Worm (Caenorhabditis elegans) whole organism, young adult: ENCODE results near the gene C17F4.3.

Source experiments
- F55B11.4 ChIP-seq: sonication (generic microtip); optimal IDR thresholded peaks from 2 replicates; lab custom pipeline; 2016; ENCODE audit warnings: missing compliant biosample characterization, missing genetic modification characterization, borderline replicate concordance; ENCODE audit not compliant: insufficient read depth
- ama-1 ChIP-seq, 3 experiments: fragments of 150-350 bp in 1 of 3; sonication (generic microtip) in 2 of 3; optimal IDR thresholded peaks; 2 replicates each; lab custom pipeline; 2014 to 2018; ENCODE audit warnings: missing biosample characterization in 2 of 3, missing genetic modification characterization in 2 of 3, missing genetic modification reagents in 2 of 3
- aptf-2 ChIP-seq: fragments of 200-800 bp; sonication (Bioruptor generic); conservative IDR thresholded peaks from 2 replicates; pipeline ENCODE4 v1.3.6; 2022; ENCODE audit warnings: missing genetic modification reagents, missing genetic modification characterization, missing compliant biosample characterization
- ceh-100 ChIP-seq: fragments of 200-800 bp; sonication (Bioruptor generic); IDR thresholded peaks from 2 replicates; pipeline ENCODE4 v1.3.6; 2022; ENCODE audit warnings: missing genetic modification reagents, missing genetic modification characterization, missing compliant biosample characterization
- dpff-1 ChIP-seq: sonication (generic microtip); optimal IDR thresholded peaks from 2 replicates; lab custom pipeline; 2017; ENCODE audit warnings: mild to moderate bottlenecking, missing genetic modification characterization, missing compliant biosample characterization
- hlh-12 ChIP-seq: sonication (generic microtip); optimal IDR thresholded peaks from 2 replicates; lab custom pipeline; 2016; ENCODE audit warnings: missing genetic modification characterization, missing compliant biosample characterization
- hsf-1 ChIP-seq: fragments of 200-800 bp; sonication (Bioruptor generic); IDR thresholded peaks from 2 replicates; pipeline ENCODE4 v1.3.6; 2022; ENCODE audit warnings: missing genetic modification reagents, missing genetic modification characterization, missing compliant biosample characterization
- pha-4 ChIP-seq: fragments of 150-350 bp; sonication (generic microtip); optimal IDR thresholded peaks from 2 replicates; lab custom pipeline; 2014; ENCODE audit warnings: missing biosample characterization, missing genetic modification reagents, missing genetic modification characterization
- sea-2 ChIP-seq: fragments of 200-800 bp; sonication (Bioruptor generic); IDR thresholded peaks from 2 replicates; pipeline ENCODE4 v1.3.6; 2022; ENCODE audit warnings: missing genetic modification characterization, missing compliant biosample characterization
- somi-1 ChIP-seq: fragments of 200-800 bp; sonication (Bioruptor generic); optimal IDR thresholded peaks from 2 replicates; lab custom pipeline; 2018; ENCODE audit warnings: mild to moderate bottlenecking, missing genetic modification characterization, missing compliant biosample characterization
- unc-62 ChIP-seq: fragments of 150-350 bp; optimal IDR thresholded peaks from 2 replicates; lab custom pipeline; 2014; ENCODE audit warnings: missing biosample characterization, missing genetic modification reagents, missing genetic modification characterization
- xnd-1 ChIP-seq: sonication (generic microtip); optimal IDR thresholded peaks from 2 replicates; lab custom pipeline; 2016; ENCODE audit warnings: missing genotype, missing genetic modification reagents, missing genetic modification characterization, missing compliant biosample characterization

ce11 chrII:3230422-3230821 is 9.9 kb upstream of the C17F4.3 start, which contains the start of gene srh-297:
- TF ChIP-seq aptf-2 (no peak), ama-1 (optimal IDR thresholded peaks at IDR 0.05; lab: Kevin White, UChicago) (no peak), ama-1 (GFP tag; optimal IDR thresholded peaks at IDR 0.05; lab: Kevin White, UChicago) (no peak), F55B11.4 (no peak), xnd-1 (tag; lab: Kevin White, UChicago) (no peak), sea-2 (GFP tag; lab: Robert Waterston, UW) (no peak), pha-4 (tag; lab: Kevin White, UChicago) (no peak), ceh-100 (no peak), dpff-1 (tag; lab: Kevin White, UChicago) (no peak), unc-62 (GFP tag; lab: Kevin White, UChicago) (no peak), hsf-1 (GFP tag; lab: Robert Waterston, UW) (no peak), somi-1 (GFP tag; lab: Kevin White, UChicago) (no peak), hlh-12 (tag; lab: Kevin White, UChicago) (no peak)
